Fruit fly (Drosophila melanogaster) S2 (cell line): ENCODE measurements around the gene CG7362.

Experiments used
- CG8478 ChIP-seq: fragments of >200 bp; optimal IDR thresholded peaks from 2 replicates; lab custom pipeline; 2018
- CTCF ChIP-seq, 2 experiments: fragments of >200 bp; optimal IDR thresholded peaks; 2 replicates each; lab custom pipeline; 2018

The CG7362 gene

DNA sequence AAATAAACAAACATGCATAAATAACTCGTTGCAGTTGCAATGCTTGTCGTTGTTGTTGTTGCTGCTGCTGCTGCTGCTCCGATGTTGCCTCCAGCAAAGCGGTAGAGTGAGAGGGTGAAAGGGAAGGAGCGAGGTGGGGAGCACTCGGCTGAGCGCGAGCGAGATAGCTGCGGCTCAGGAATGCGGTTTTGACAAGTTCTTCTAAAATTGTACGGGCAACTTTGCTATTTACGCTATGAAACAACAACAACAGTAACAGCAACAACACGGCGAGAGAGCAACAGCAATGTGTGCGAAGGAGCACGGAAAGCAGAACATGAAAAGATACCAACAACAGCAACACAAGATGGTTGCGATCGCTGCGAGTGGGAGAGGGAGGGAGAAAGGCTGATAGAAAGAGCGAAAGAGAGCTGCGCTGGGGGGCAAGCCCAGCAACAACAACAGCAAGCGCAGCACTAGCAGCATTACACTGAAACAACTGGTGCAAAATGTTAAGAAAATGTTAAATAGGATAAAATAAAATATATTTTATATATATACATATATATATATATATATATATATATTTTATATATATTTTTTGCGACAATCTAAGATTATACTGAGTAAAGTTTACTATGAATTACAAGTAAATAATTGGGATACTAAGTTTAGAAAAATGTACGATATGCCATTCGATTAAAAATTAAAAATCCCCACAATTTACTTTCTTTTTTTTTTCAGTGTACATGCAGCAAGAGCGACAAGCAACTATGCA, 39.9 kb downstream of the CG7362 start:
- TF ChIP-seq CG8478 = no peak
- peak in 1 of 2 experiments; percentile 32 for TF ChIP-seq CTCF (optimal IDR thresholded peaks at IDR 0.05; lab: Kevin White, UChicago)

DNA sequence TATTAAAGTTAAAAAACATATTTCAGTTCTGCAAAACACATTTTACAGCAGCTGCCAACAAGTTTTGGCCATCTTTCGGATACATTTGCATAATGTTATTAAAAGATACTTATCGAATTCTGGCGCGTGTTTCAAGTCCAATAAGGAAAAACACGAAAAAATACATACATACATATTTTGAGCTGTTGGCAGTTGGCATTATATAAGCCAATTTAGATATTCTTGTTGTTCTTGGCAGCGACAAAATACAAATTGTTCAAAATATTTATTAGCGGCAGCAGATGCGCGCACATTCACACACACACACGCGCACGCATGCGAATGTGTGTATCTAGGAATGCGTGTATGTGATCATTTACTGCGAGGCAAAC, 40.5 kb downstream of the CG7362 start:
- TF ChIP-seq CTCF (optimal IDR thresholded peaks at IDR 0.05; lab: Kevin White, UChicago) = no peak
- no peak for TF ChIP-seq CG8478

- no peak for TF ChIP-seq CTCF (optimal IDR thresholded peaks at IDR 0.05; lab: Kevin White, UChicago)
- TF ChIP-seq CG8478 = no peak
Measured at dm6 chr3R:14713110-14713713, 41.0 kb downstream of the CG7362 start.

- no peak for TF ChIP-seq CG8478
- no peak for TF ChIP-seq CTCF (optimal IDR thresholded peaks at IDR 0.05; lab: Kevin White, UChicago)
Measured at dm6 chr3R:14711447-14712163, 42.7 kb downstream of the CG7362 start.

dm6 chr3R:14710673-14711072, 43.6 kb downstream of the CG7362 start:
- TF ChIP-seq CTCF (optimal IDR thresholded peaks at IDR 0.05; lab: Kevin White, UChicago) (no peak), CG8478 (no peak)

DNA sequence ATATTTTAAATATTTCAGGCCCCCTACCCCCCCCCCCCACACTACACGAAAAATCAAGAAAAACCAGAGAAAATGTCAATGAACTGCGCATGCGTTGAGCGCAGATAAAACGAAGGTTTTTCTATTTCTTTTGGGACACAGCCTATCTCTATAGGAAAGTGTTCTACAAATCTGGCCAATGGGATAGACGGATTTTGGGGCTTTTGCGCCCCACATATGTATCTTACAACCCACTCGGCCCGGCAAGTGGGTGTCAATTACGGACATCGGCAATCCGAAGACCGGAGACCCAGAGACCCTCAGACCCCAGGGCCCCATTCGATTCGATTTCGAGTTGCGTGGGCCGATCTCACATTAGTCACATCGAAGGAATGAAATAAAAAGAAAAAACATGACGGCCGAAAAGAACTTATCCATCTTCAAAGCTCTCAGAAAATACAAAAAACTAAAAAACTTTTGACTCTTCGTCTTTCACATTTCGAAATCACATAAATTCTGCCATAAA, 44.7 kb downstream of the CG7362 start:
- TF ChIP-seq CG8478 (no peak), CTCF (optimal IDR thresholded peaks at IDR 0.05; lab: Kevin White, UChicago) (no peak)

- TF ChIP-seq CG8478 = no peak
- no peak for TF ChIP-seq CTCF (optimal IDR thresholded peaks at IDR 0.05; lab: Kevin White, UChicago)
Measured at dm6 chr3R:14708948-14709385, 45.3 kb downstream of the CG7362 start.

- TF ChIP-seq CTCF (optimal IDR thresholded peaks at IDR 0.05; lab: Kevin White, UChicago) = no peak
- TF ChIP-seq CG8478 = no peak
Measured at dm6 chr3R:14707703-14708643, 46.3 kb downstream of the CG7362 start.

- TF ChIP-seq CG8478 = no peak
- no peak for TF ChIP-seq CTCF (optimal IDR thresholded peaks at IDR 0.05; lab: Kevin White, UChicago)
Measured at dm6 chr3R:14706860-14707259, 47.4 kb downstream of the CG7362 start.

DNA sequence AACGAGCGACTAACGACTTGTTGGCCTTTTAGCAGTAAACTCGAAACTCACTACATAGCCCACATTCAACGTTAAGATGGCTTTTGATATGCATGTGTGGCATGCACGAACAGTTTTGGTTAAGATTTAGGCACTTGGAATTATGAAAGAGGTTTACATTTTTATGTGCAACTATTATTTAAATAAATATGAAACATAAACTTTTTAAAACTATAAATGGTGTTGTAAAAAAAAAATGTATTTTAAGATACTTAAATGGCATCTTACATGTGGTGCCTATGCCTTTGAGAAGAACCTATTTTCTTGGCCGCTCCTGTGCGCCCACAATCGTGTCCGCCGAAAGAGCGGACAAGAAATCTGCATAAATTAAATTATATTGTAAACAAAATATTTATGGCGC, 47.9 kb downstream of the CG7362 start:
- TF ChIP-seq CTCF (optimal IDR thresholded peaks at IDR 0.05; lab: Kevin White, UChicago) (no peak), CG8478 (no peak)

DNA sequence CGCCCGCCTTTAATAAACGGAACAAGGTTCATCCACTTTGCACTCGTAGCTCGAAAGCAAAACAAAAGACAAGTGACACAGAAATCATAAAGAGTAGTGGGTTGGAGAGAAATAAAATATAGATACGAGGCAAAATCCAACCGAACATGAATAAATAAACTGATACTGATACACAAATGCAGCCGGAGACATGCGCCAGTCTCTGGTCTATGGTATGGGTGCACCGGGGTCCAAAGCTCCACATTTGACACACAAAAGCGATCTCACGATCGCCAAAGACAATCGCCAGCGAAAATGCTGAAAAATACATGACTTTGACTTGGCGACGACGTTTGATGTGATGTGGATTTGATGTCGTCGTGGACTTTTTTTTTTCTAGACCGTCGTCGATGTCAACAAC, 49.0 kb downstream of the CG7362 start:
- TF ChIP-seq CG8478 = no peak
- no peak for TF ChIP-seq CTCF (optimal IDR thresholded peaks at IDR 0.05; lab: Kevin White, UChicago)

- TF ChIP-seq CTCF (optimal IDR thresholded peaks at IDR 0.05; lab: Kevin White, UChicago) = no peak
- TF ChIP-seq CG8478 = no peak
Measured at dm6 chr3R:14703302-14704192, 50.7 kb downstream of the CG7362 start.
